In the genomic region with DNA sequence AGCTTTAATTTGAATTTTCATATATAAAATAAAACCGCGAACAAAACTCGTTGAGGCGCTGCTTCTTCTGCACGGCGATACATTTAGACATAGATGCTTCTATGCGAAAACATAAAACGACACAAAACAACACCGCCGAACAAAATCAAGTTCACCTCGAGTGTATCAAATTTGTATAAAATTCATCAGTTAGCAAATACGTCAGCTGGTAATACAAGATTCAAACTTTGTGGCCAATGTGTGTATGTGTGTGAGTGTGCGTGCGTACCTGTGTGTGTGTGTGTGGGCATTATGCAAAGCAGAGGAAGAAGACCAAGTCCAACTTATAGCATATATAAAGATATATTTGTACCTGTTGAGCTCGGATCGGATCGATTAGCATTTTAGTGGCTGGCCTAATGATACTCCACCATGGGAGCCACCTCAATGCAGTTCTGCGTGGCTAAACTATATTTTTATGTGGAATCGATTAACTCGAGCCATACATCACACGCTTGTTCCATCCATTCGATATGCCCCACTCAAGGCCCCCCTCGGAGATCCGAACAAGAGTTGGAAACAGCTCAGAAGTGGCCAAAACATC, we compare ENCODE assay signal across 2 fruit fly cellular contexts.
TF ChIP-seq lines count a peak whose summit lies in the region.

No protein-coding gene starts in this region.

- TF ChIP-seq CTCF in whole organism, embryonic (GFP tag; optimal IDR thresholded peaks at IDR 0.05; lab: Kevin White, UChicago): no peak

TF ChIP-seq in whole organism, embryonic, 481 proteins besides CTCF, POLR2A, EP300 and RAD21 (continues in another document):
- no peak for TF ChIP-seq pita (GFP tag; optimal IDR thresholded peaks at IDR 0.05; lab: Kevin White, UChicago)
- no peak for TF ChIP-seq HmgZ (tag; optimal IDR thresholded peaks at IDR 0.05; lab: Kevin White, UChicago)
- TF ChIP-seq CG11085 (GFP tag; IDR thresholded peaks at IDR 0.05; lab: Robert Waterston, UW): no peak
- TF ChIP-seq Dbx (GFP tag; IDR thresholded peaks at IDR 0.05; lab: Robert Waterston, UW): no peak
- TF ChIP-seq sug (tag; optimal IDR thresholded peaks at IDR 0.05; lab: Kevin White, UChicago): peak; percentile 14
- TF ChIP-seq CG32767 (GFP tag; IDR thresholded peaks at IDR 0.05; lab: Robert Waterston, UW): no peak
- TF ChIP-seq abd-A (tag; optimal IDR thresholded peaks at IDR 0.05; lab: Kevin White, UChicago): peak; percentile 79
- TF ChIP-seq Side (GFP tag; optimal IDR thresholded peaks at IDR 0.05; lab: Kevin White, UChicago): no peak
- no peak for TF ChIP-seq CG14667 (GFP tag; IDR thresholded peaks at IDR 0.05; lab: Robert Waterston, UW)
- no peak for TF ChIP-seq CG17912 (GFP tag; optimal IDR thresholded peaks at IDR 0.05; lab: Kevin White, UChicago)
- peak; percentile 42 for TF ChIP-seq sd (tag; optimal IDR thresholded peaks at IDR 0.05; lab: Kevin White, UChicago)
- TF ChIP-seq sisA (GFP tag; IDR thresholded peaks at IDR 0.05; lab: Robert Waterston, UW): no peak
- TF ChIP-seq stwl (tag; optimal IDR thresholded peaks at IDR 0.05; lab: Kevin White, UChicago): no peak
- no peak for TF ChIP-seq CG3407 (GFP tag; optimal IDR thresholded peaks at IDR 0.05; lab: Kevin White, UChicago)
- TF ChIP-seq HLH4C (GFP tag; IDR thresholded peaks at IDR 0.05; lab: Robert Waterston, UW; ENCODE audit: partially characterized antibody): no peak
- TF ChIP-seq Max (GFP tag; optimal IDR thresholded peaks at IDR 0.05; lab: Kevin White, UChicago): no peak
- no peak for TF ChIP-seq CG3726 (GFP tag; IDR thresholded peaks at IDR 0.05; lab: Robert Waterston, UW)
- TF ChIP-seq CG11093 (GFP tag; IDR thresholded peaks at IDR 0.05; lab: Robert Waterston, UW): no peak
- TF ChIP-seq Eip74EF (GFP tag; optimal IDR thresholded peaks at IDR 0.05; lab: Kevin White, UChicago): no peak
- no peak for TF ChIP-seq sna (GFP tag; IDR thresholded peaks at IDR 0.05; lab: Robert Waterston, UW; ENCODE audit: partially characterized antibody)
- TF ChIP-seq bab2 (GFP tag; optimal IDR thresholded peaks at IDR 0.05; lab: Kevin White, UChicago): no peak
- no peak for TF ChIP-seq CG2202 (tag; optimal IDR thresholded peaks at IDR 0.05; lab: Kevin White, UChicago)
- no peak for TF ChIP-seq CG10462 (GFP tag; optimal IDR thresholded peaks at IDR 0.05; lab: Kevin White, UChicago)
- no peak for TF ChIP-seq Hr51 (GFP tag; optimal IDR thresholded peaks at IDR 0.05; lab: Kevin White, UChicago)
- TF ChIP-seq CG9797 (GFP tag; optimal IDR thresholded peaks at IDR 0.05; lab: Kevin White, UChicago): no peak
- TF ChIP-seq NfI (GFP tag; optimal IDR thresholded peaks at IDR 0.05; lab: Kevin White, UChicago): no peak
- no peak for TF ChIP-seq cad (GFP tag; optimal IDR thresholded peaks at IDR 0.05; lab: Kevin White, UChicago)
- no peak for TF ChIP-seq prd (optimal IDR thresholded peaks at IDR 0.05; lab: Kevin White, UChicago)
- TF ChIP-seq prd (GFP tag; IDR thresholded peaks at IDR 0.05; lab: Robert Waterston, UW): no peak
- no peak for TF ChIP-seq CG8924 (tag; optimal IDR thresholded peaks at IDR 0.05; lab: Kevin White, UChicago)
- TF ChIP-seq YL-1 (GFP tag; optimal IDR thresholded peaks at IDR 0.05; lab: Kevin White, UChicago): no peak
- TF ChIP-seq croc (GFP tag; conservative IDR thresholded peaks at IDR 0.05; lab: Robert Waterston, UW): no peak
- no peak for TF ChIP-seq Rfx (GFP tag; IDR thresholded peaks at IDR 0.05; lab: Robert Waterston, UW)
- TF ChIP-seq amos (GFP tag; IDR thresholded peaks at IDR 0.05; lab: Robert Waterston, UW; ENCODE audit: partially characterized antibody): no peak
- TF ChIP-seq pho (GFP tag; optimal IDR thresholded peaks at IDR 0.05; lab: Kevin White, UChicago): no peak
- no peak for TF ChIP-seq CG4730 (GFP tag; IDR thresholded peaks at IDR 0.05; lab: Robert Waterston, UW)
- TF ChIP-seq Nf-YB (GFP tag; optimal IDR thresholded peaks at IDR 0.05; lab: Kevin White, UChicago): no peak
- TF ChIP-seq CG11695 (GFP tag; IDR thresholded peaks at IDR 0.05; lab: Robert Waterston, UW): no peak
- no peak for TF ChIP-seq Med (GFP tag; lab: Kevin White, UChicago)
- peak; percentile 58 for TF ChIP-seq CG13894 (tag; optimal IDR thresholded peaks at IDR 0.05; lab: Kevin White, UChicago)
- TF ChIP-seq btn (GFP tag; optimal IDR thresholded peaks at IDR 0.05; lab: Kevin White, UChicago): no peak
- no peak for TF ChIP-seq Jarid2 (GFP tag; optimal IDR thresholded peaks at IDR 0.05; lab: Kevin White, UChicago)
- no peak for TF ChIP-seq CG18599 (GFP tag; optimal IDR thresholded peaks at IDR 0.05; lab: Kevin White, UChicago)
- TF ChIP-seq vvl (GFP tag; IDR thresholded peaks at IDR 0.05; lab: Robert Waterston, UW): peak; percentile 11; the same call in 1 of the 2 replicates
- no peak for TF ChIP-seq ci (GFP tag; IDR thresholded peaks at IDR 0.05; lab: Robert Waterston, UW)

TF ChIP-seq in whole organism, wandering third instar larva, 38 proteins besides CTCF, POLR2A, EP300 and RAD21:
- peak; percentile 23 for TF ChIP-seq Dfd (GFP tag; optimal IDR thresholded peaks at IDR 0.05; lab: Kevin White, UChicago)
- TF ChIP-seq woc (GFP tag; optimal IDR thresholded peaks at IDR 0.05; lab: Kevin White, UChicago): no peak
